Fruit fly (Drosophila melanogaster): Measurements from ENCODE around the gene CG42259.

dm6 chrX:1041407-1042038 is 4.5 kb upstream of the CG42259 start:
- TF ChIP-seq usp (GFP tag; optimal IDR thresholded peaks at IDR 0.05) (no peak), EcR (GFP tag; optimal IDR thresholded peaks at IDR 0.05) (no peak)

Data from whole organism.